Worm (Caenorhabditis elegans): ENCODE measurements around the gene H40L08.8.

ce11 chrX:15125138-15125537 is 47.7 kb upstream of the H40L08.8 start:
- TF ChIP-seq egl-27 (tag; optimal IDR thresholded peaks at IDR 0.05), result no peak
- TF ChIP-seq ceh-82 (tag; optimal IDR thresholded peaks at IDR 0.05), result no peak
- no peak for TF ChIP-seq nhr-10 (tag; optimal IDR thresholded peaks at IDR 0.05)
- TF ChIP-seq mdl-1 (tag; optimal IDR thresholded peaks at IDR 0.05), result no peak
- no peak for TF ChIP-seq elt-1 (tag; optimal IDR thresholded peaks at IDR 0.05)
- TF ChIP-seq unc-55 (GFP tag; optimal IDR thresholded peaks at IDR 0.05), result no peak
- TF ChIP-seq ztf-11 (tag; optimal IDR thresholded peaks at IDR 0.05), result no peak
- no peak for TF ChIP-seq lsy-2 (tag; optimal IDR thresholded peaks at IDR 0.05)
